Worm (Caenorhabditis elegans) whole organism, L2 larva: ENCODE measurements around the gene nucl-1.

Experiments
- F13H6.1 ChIP-seq: sonication (generic microtip); optimal IDR thresholded peaks from 2 replicates; lab custom pipeline; 2016; ENCODE audit warnings: missing genetic modification characterization, missing compliant biosample characterization
- R02D3.7 ChIP-seq: fragments of 150-350 bp; optimal IDR thresholded peaks from 2 replicates; lab custom pipeline; 2014; ENCODE audit warnings: missing biosample characterization, missing genetic modification characterization
- mab-5 ChIP-seq: fragments of 150-350 bp; optimal IDR thresholded peaks from 2 replicates; lab custom pipeline; 2014; ENCODE audit warnings: missing biosample characterization, missing genetic modification characterization

DNA sequence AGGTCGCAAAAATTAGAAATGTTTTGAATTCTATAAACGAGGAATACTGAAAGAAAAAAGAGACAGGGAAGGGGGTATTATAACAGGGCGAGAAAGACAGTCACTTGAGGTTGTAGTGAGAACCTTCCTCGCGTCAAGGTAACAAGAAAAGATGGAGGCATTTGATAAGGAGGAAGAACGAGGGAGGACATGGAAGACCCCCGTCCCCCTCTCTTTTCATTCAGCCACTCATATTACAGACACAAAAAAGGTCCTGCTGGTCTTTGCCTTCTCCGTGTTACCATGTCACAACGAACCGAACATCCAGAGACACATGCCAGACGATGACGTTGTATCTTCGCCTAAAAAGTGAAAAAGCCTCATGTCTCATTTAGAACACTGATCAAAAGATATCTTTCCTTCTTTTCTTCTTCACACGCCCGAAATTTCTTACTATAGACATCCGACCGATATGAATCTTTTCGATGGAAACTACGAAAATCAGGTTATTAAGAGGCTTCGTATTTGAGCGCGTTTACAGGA is 48.0 kb downstream of the nucl-1 start:
- no peak for TF ChIP-seq F13H6.1 (tag; lab: Kevin White, UChicago)
- no peak for TF ChIP-seq mab-5
- TF ChIP-seq R02D3.7 (tag; lab: Kevin White, UChicago): no peak
